Fruit fly (Drosophila melanogaster) whole organism, embryonic: Measurements from ENCODE around the gene CG42763.

ENCODE experiments used
- ATbp ChIP-seq: fragments of 200-800 bp; sonication (Bioruptor generic); optimal IDR thresholded peaks from 2 replicates; lab custom pipeline; 2017; ENCODE audit warnings: missing biosample characterization, mild to moderate bottlenecking, missing genetic modification characterization, missing genetic modification reagents
- Adf1 ChIP-seq: fragments of 200-800 bp; sonication (Bioruptor generic); IDR thresholded peaks from 2 replicates; pipeline ENCODE4 v1.3.6; 2022; ENCODE audit warnings: missing biosample characterization, missing genetic modification characterization
- BtbVII ChIP-seq: fragments of 200-800 bp; sonication (Bioruptor generic); optimal IDR thresholded peaks from 3 replicates; lab custom pipeline; 2017; ENCODE audit warnings: missing biosample characterization, mild to moderate bottlenecking, missing genetic modification characterization
- CG10147 ChIP-seq: fragments of 200-800 bp; sonication (Bioruptor generic); optimal IDR thresholded peaks from 2 replicates; lab custom pipeline; 2019; ENCODE audit warnings: missing biosample characterization, mild to moderate bottlenecking, missing genetic modification characterization, moderate library complexity
- CG10543 ChIP-seq: fragments of 200-800 bp; sonication (Bioruptor generic); optimal IDR thresholded peaks from 3 replicates; lab custom pipeline; 2017; ENCODE audit warnings: missing biosample characterization, mild to moderate bottlenecking, missing genetic modification characterization, moderate library complexity
- CG10565 ChIP-seq: fragments of 200-800 bp; sonication (Bioruptor generic); optimal IDR thresholded peaks from 3 replicates; lab custom pipeline; 2016; ENCODE audit warnings: missing biosample characterization, mild to moderate bottlenecking, missing genetic modification characterization
- CG11093 ChIP-seq: fragments of 200-800 bp; sonication (Bioruptor generic); IDR thresholded peaks from 3 replicates; pipeline ENCODE4 v1.3.6; 2022; ENCODE audit warnings: missing biosample characterization, missing genetic modification characterization
- CG11723 ChIP-seq: fragments of 200-800 bp; sonication (Bioruptor generic); optimal IDR thresholded peaks from 2 replicates; lab custom pipeline; 2017; ENCODE audit warnings: missing biosample characterization, mild to moderate bottlenecking, missing genetic modification characterization
- CG13296 ChIP-seq: fragments of 200-800 bp; sonication (Bioruptor generic); optimal IDR thresholded peaks from 3 replicates; lab custom pipeline; 2018; ENCODE audit warnings: missing biosample characterization, mild to moderate bottlenecking, missing genetic modification characterization
- CG15479 ChIP-seq: fragments of 200-800 bp; sonication (Bioruptor generic); optimal IDR thresholded peaks from 3 replicates; lab custom pipeline; 2019; ENCODE audit warnings: missing biosample characterization, mild to moderate bottlenecking, missing genetic modification characterization, moderate library complexity
- CG17328 ChIP-seq: fragments of 200-800 bp; sonication (Bioruptor generic); IDR thresholded peaks from 2 replicates; pipeline ENCODE4 v1.3.6; 2022; ENCODE audit warnings: missing biosample characterization, missing genetic modification characterization
- CG17568 ChIP-seq: fragments of 200-800 bp; sonication (Bioruptor generic); optimal IDR thresholded peaks from 2 replicates; lab custom pipeline; 2018; ENCODE audit warnings: missing biosample characterization, mild to moderate bottlenecking, missing genetic modification characterization, moderate library complexity
- CG2199 ChIP-seq: fragments of 200-800 bp; sonication (Bioruptor generic); IDR thresholded peaks from 3 replicates; pipeline ENCODE4 v1.3.6; 2022; ENCODE audit warnings: missing biosample characterization, missing genetic modification characterization
- CG32767 ChIP-seq: fragments of 200-800 bp; sonication (Bioruptor generic); IDR thresholded peaks from 2 replicates; pipeline ENCODE4 v1.3.6; 2022; ENCODE audit warnings: missing biosample characterization, missing genetic modification characterization
- CG34376 ChIP-seq: fragments of 200-800 bp; sonication (Bioruptor generic); optimal IDR thresholded peaks from 2 replicates; lab custom pipeline; 2018; ENCODE audit warnings: missing biosample characterization, mild to moderate bottlenecking, missing genetic modification characterization
- CG6175 ChIP-seq: fragments of 200-800 bp; sonication (Bioruptor generic); IDR thresholded peaks from 3 replicates; pipeline ENCODE4 v1.3.6; 2022; ENCODE audit warnings: missing biosample characterization, missing genetic modification characterization
- CG7271 ChIP-seq: fragments of 200-800 bp; sonication (Bioruptor generic); optimal IDR thresholded peaks from 2 replicates; lab custom pipeline; 2018; ENCODE audit warnings: missing biosample characterization, mild to moderate bottlenecking, missing genetic modification characterization, moderate library complexity
- CG7745 ChIP-seq: fragments of 200-800 bp; sonication (Bioruptor generic); optimal IDR thresholded peaks from 2 replicates; lab custom pipeline; 2018; ENCODE audit warnings: missing biosample characterization, mild to moderate bottlenecking, missing genetic modification characterization, moderate library complexity
- CG8290 ChIP-seq, 3 experiments: fragments of 200-800 bp; sonication (Bioruptor generic); optimal IDR thresholded peaks; 2 replicates each; lab custom pipeline; 2016 to 2019; ENCODE audit warnings: missing biosample characterization in 3 of 3, missing genetic modification characterization in 3 of 3, mild to moderate bottlenecking in 2 of 3, moderate library complexity in 1 of 3
- CrebB ChIP-seq: fragments of 200-800 bp; sonication (Bioruptor generic); optimal IDR thresholded peaks from 3 replicates; lab custom pipeline; 2018; ENCODE audit warnings: missing biosample characterization, mild to moderate bottlenecking, missing genetic modification characterization
- Ets97D ChIP-seq: fragments of 200-800 bp; sonication (Bioruptor generic); optimal IDR thresholded peaks from 3 replicates; lab custom pipeline; 2016; ENCODE audit warnings: missing biosample characterization, missing genetic modification characterization
- Myb ChIP-seq: fragments of 200-800 bp; sonication (Bioruptor generic); optimal IDR thresholded peaks from 2 replicates; lab custom pipeline; 2016; ENCODE audit warnings: missing biosample characterization, missing genetic modification characterization
- NFAT ChIP-seq: fragments of 200-800 bp; sonication (Bioruptor generic); IDR thresholded peaks from 2 replicates; pipeline ENCODE4 v1.3.6; 2022; ENCODE audit warnings: missing biosample characterization, missing genetic modification characterization
- Pdp1 ChIP-seq, 2 experiments: fragments of 200-800 bp; sonication (Bioruptor generic); optimal IDR thresholded peaks; 3 replicates each; lab custom pipeline; 2016; ENCODE audit warnings: missing biosample characterization in 2 of 2, missing genetic modification characterization in 2 of 2, mild to moderate bottlenecking in 1 of 2, moderate library complexity in 1 of 2
- Side ChIP-seq: fragments of 200-800 bp; sonication (Bioruptor generic); optimal IDR thresholded peaks from 2 replicates; lab custom pipeline; 2016; ENCODE audit warnings: missing biosample characterization, missing genetic modification characterization
- bbx ChIP-seq: fragments of 200-800 bp; sonication (Bioruptor generic); IDR thresholded peaks from 2 replicates; pipeline ENCODE4 v1.3.6; 2022; ENCODE audit warnings: missing biosample characterization, missing genetic modification characterization; ENCODE audit not compliant: partially characterized antibody
- bigmax ChIP-seq: fragments of 200-800 bp; sonication (Bioruptor generic); optimal IDR thresholded peaks from 2 replicates; lab custom pipeline; 2018; ENCODE audit warnings: missing biosample characterization, mild to moderate bottlenecking, missing genetic modification characterization
- chif ChIP-seq, 2 experiments: fragments of 200-800 bp; sonication (Bioruptor generic); optimal IDR thresholded peaks; 3 replicates each; lab custom pipeline; 2016; ENCODE audit warnings: missing biosample characterization in 2 of 2, missing genetic modification characterization in 2 of 2
- croc ChIP-seq: fragments of 200-800 bp; sonication (Bioruptor generic); conservative IDR thresholded peaks from 3 replicates; pipeline ENCODE4 v1.3.6; 2022; ENCODE audit warnings: missing biosample characterization, missing genetic modification characterization
- exex ChIP-seq: fragments of 200-800 bp; sonication (Bioruptor generic); optimal IDR thresholded peaks from 4 replicates; lab custom pipeline; 2018; ENCODE audit warnings: missing biosample characterization, mild to moderate bottlenecking, missing genetic modification characterization, moderate library complexity
- gro ChIP-seq: fragments of 200-800 bp; sonication (Bioruptor generic); optimal IDR thresholded peaks from 2 replicates; lab custom pipeline; 2016; ENCODE audit warnings: missing biosample characterization, missing genetic modification characterization
- hkb ChIP-seq, 2 experiments: fragments of 200-800 bp in 1 of 2; fragments of >200 bp in 1 of 2; sonication (Bioruptor generic) in 1 of 2; IDR thresholded peaks in 1 of 2; optimal IDR thresholded peaks in 1 of 2; 2 replicates each; pipeline versions ENCODE4 v1.3.6 to Lab custom; 2017 to 2022; ENCODE audit warnings: missing biosample characterization in 1 of 2, missing genetic modification characterization in 1 of 2
- luna ChIP-seq: fragments of 200-800 bp; sonication (Bioruptor generic); optimal IDR thresholded peaks from 2 replicates; lab custom pipeline; 2016; ENCODE audit warnings: missing biosample characterization, missing genetic modification characterization
- oc ChIP-seq: fragments of 200-800 bp; sonication (Bioruptor generic); optimal IDR thresholded peaks from 2 replicates; lab custom pipeline; 2018; ENCODE audit warnings: missing biosample characterization, mild to moderate bottlenecking, missing genetic modification characterization, moderate library complexity
- p53 ChIP-seq: fragments of 200-800 bp; sonication (Bioruptor generic); optimal IDR thresholded peaks from 2 replicates; lab custom pipeline; 2016; ENCODE audit warnings: missing biosample characterization, missing genetic modification characterization
- pb ChIP-seq: fragments of 200-800 bp; sonication (Bioruptor generic); optimal IDR thresholded peaks from 3 replicates; lab custom pipeline; 2016; ENCODE audit warnings: missing biosample characterization, missing genetic modification characterization
- phol ChIP-seq: fragments of 200-800 bp; sonication (Bioruptor generic); optimal IDR thresholded peaks from 3 replicates; lab custom pipeline; 2018; ENCODE audit warnings: missing biosample characterization, mild to moderate bottlenecking, missing genetic modification characterization, moderate library complexity
- pita ChIP-seq: fragments of 200-800 bp; sonication (Bioruptor generic); optimal IDR thresholded peaks from 2 replicates; lab custom pipeline; 2017; ENCODE audit warnings: missing biosample characterization, mild to moderate bottlenecking, missing genetic modification characterization
- scrt ChIP-seq: fragments of 200-800 bp; sonication (Bioruptor generic); optimal IDR thresholded peaks from 2 replicates; lab custom pipeline; 2018; ENCODE audit warnings: missing biosample characterization, mild to moderate bottlenecking, missing genetic modification characterization, moderate library complexity
- sens ChIP-seq: fragments of 200-800 bp; sonication (Bioruptor generic); peaks from one replicate; lab custom pipeline; 2016; ENCODE audit warnings: missing biosample characterization, missing genetic modification characterization
- sim ChIP-seq: fragments of 200-800 bp; sonication (Bioruptor generic); IDR thresholded peaks from 2 replicates; pipeline ENCODE4 v1.3.6; 2022; ENCODE audit warnings: missing biosample characterization, missing genetic modification characterization
- sug ChIP-seq: fragments of 200-800 bp; optimal IDR thresholded peaks from 2 replicates; lab custom pipeline; 2019; ENCODE audit warnings: missing biosample characterization, mild to moderate bottlenecking, missing genetic modification characterization, moderate library complexity
- vfl ChIP-seq: fragments of 200-800 bp; sonication (Bioruptor generic); optimal IDR thresholded peaks from 2 replicates; lab custom pipeline; 2016; ENCODE audit warnings: missing biosample characterization, missing genetic modification characterization

The CG42763 gene

DNA sequence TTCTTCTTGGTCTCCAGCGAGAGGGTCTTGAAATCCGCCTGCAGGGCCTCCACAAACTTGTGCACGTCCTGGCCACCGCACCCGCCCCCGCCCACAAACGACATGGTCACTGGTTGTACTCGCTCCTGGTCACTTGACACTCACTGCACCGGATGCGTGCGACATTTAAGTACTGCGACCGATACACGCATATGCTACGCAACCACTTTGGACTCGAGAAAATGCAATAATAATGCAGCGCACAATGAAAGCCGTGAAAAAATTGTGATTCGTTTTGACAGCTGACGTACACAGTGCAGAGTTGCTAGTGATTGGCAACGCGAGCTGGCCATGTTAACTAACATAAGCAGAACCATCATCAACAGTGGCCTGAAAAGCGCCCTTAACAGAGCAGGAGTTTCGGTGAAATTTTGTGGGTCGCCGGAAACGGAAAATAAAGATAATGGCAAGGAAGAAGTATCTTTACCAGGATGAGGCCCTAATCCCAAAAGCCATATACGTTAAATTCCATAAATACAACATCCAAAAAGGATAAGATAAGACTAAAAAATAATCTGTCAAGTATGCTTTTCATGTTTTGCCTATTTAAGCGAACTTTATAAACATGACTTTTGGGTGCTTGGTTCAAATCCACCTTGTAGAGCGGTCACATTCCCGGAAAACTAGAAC is 21.1 kb downstream of the CG42763 start, which contains the start of the genes mon2 and CG8673 (continued):
- no peak for TF ChIP-seq Myb (GFP tag; lab: Kevin White, UChicago)

DNA sequence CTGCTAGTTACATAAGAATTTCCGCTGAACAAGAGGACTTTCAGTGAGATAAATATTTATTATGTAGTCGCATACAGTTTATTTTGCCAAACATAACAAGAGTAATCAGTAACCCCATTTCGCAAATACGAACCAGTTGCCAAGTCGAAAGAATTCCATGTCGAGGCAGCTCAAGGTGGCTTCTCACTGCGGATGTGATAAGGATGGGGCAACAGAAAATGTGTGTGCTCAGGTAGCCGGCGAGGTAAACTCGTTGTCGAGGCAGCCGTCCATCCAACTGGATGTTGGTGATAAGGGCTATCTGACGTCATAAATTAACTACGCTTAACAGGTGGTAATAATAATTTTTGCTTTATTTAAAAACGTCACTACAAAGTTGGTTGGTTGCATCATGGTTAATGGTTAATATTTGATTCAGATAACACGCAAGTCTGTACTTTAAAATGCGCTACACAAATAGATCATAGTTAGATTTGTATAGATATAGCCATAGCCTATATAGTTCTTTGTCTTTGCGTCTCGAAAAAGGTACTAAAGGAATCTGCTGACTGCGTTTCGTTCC is 28.2 kb downstream of the CG42763 start:
- no peak for TF ChIP-seq CG10147
- no peak for TF ChIP-seq NFAT
- TF ChIP-seq CG15479 (GFP tag; lab: Kevin White, UChicago): peak; percentile 92
- 0 out of 3 replicates have a peak, but pooled peaks have one; percentile 29 for TF ChIP-seq CG2199 (GFP tag; lab: Robert Waterston, UW)
- no peak for TF ChIP-seq Side (GFP tag; lab: Kevin White, UChicago)
- TF ChIP-seq CG34376: peak; percentile 48
- no peak for TF ChIP-seq pita (GFP tag; lab: Kevin White, UChicago)
- TF ChIP-seq exex: peak; percentile 91
- peak; percentile 82 for TF ChIP-seq BtbVII
- TF ChIP-seq CrebB (tag; lab: Kevin White, UChicago): no peak
- TF ChIP-seq CG6175 (GFP tag; lab: Robert Waterston, UW): no peak
- TF ChIP-seq CG17328 (GFP tag; lab: Robert Waterston, UW): no peak
- TF ChIP-seq CG13296: peak; percentile 31
- TF ChIP-seq pb (GFP tag; lab: Kevin White, UChicago): no peak
- no peak for TF ChIP-seq sens (GFP tag; lab: Kevin White, UChicago)
- TF ChIP-seq sug (tag; lab: Kevin White, UChicago): peak; percentile 55
- TF ChIP-seq Pdp1 (GFP tag; optimal IDR thresholded peaks at IDR 0.05; lab: Kevin White, UChicago): peak in 1 of 2 experiments; percentile 61
- no peak for TF ChIP-seq croc (GFP tag; lab: Robert Waterston, UW)

DNA sequence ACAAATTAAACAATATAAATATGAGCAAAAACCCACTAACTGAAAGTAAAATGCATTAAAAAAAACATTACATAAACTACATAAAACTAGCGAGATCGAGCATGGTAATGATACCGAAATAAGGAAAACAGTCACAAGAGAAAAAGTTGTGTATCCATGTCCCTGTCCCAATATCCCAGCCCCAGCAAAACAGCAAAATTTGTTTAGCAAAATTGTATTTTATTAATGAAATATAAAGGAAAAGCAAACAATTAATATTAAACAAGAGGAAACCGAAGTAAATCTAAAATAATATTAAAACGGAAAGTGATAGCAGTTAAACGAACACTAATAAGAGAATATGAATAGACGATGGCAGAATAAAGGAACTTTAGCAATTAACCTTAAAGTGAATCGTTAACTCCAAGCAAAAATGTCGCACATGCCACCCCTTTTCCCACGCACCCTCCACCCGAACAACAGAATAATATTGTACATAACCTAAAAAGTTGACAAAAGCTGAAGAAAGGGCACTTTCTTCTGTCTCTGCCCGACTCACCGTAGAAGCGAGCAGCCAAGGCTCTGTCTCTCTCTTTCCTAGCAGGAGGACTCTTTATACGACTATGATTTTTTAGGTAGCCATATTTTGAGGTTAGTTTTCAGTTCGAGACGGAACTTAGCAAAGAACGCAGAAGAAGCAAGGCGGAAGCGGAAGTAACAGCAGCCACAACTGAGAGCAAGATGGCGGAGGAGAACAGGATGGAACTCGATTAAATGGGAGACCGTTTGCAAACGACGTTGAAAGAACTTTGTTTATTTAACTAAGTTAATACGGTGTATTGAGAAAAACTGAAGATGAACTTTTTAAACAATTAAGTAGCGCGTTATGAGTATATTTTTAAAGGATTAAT is 34.1 kb downstream of the CG42763 start:
- TF ChIP-seq chif (GFP tag; optimal IDR thresholded peaks at IDR 0.05; lab: Kevin White, UChicago) (no peak), bbx (GFP tag; lab: Robert Waterston, UW) (no peak), Adf1 (GFP tag; lab: Robert Waterston, UW) (no peak), CG8290 (GFP tag; optimal IDR thresholded peaks at IDR 0.05; lab: Kevin White, UChicago) (no peak), CG8290 (tag; optimal IDR thresholded peaks at IDR 0.05; lab: Kevin White, UChicago) (peak in 1 of 2 experiments; percentile 5), sens (GFP tag; lab: Kevin White, UChicago) (peak; percentile 54), gro (GFP tag; lab: Kevin White, UChicago) (no peak), CG11093 (GFP tag; lab: Robert Waterston, UW) (no peak), Pdp1 (GFP tag; optimal IDR thresholded peaks at IDR 0.05; lab: Kevin White, UChicago) (no peak), CG17568 (GFP tag; lab: Kevin White, UChicago) (peak; percentile 16), luna (GFP tag; lab: Kevin White, UChicago) (no peak), sim (GFP tag; lab: Robert Waterston, UW) (no peak), CG7745 (tag; lab: Kevin White, UChicago) (no peak), p53 (GFP tag; lab: Kevin White, UChicago) (peak; percentile 29), scrt (GFP tag; lab: Kevin White, UChicago) (no peak), CG7271 (tag; lab: Kevin White, UChicago) (peak; percentile 50), hkb (optimal IDR thresholded peaks at IDR 0.05; lab: Kevin White, UChicago) (no peak), hkb (GFP tag; IDR thresholded peaks at IDR 0.05; lab: Robert Waterston, UW) (0 out of 2 replicates have a peak, but pooled peaks have one; percentile 18), CG10565 (no peak), bigmax (GFP tag; lab: Kevin White, UChicago) (peak; percentile 80), vfl (GFP tag; lab: Kevin White, UChicago) (no peak), CG11723 (GFP tag; lab: Kevin White, UChicago) (no peak), ATbp (GFP tag; lab: Kevin White, UChicago) (no peak), phol (peak; percentile 67), Ets97D (peak; percentile 59), CG10543 (GFP tag; lab: Kevin White, UChicago) (no peak), CG2199 (GFP tag; lab: Robert Waterston, UW) (peak; percentile 98), oc (tag; lab: Kevin White, UChicago) (no peak), CG32767 (no peak)
